Worm (Caenorhabditis elegans) whole organism, mixed stage, embryonic: Measurements from ENCODE around the gene mrpl-35.

Source experiments
- drap-1 ChIP-seq: fragments of 200-800 bp; sonication (Bioruptor generic); optimal IDR thresholded peaks from 3 replicates; lab custom pipeline; 2018; ENCODE audit warnings: mild to moderate bottlenecking, missing genetic modification characterization, missing compliant biosample characterization
- elt-1 ChIP-seq: sonication (generic microtip); optimal IDR thresholded peaks from 2 replicates; lab custom pipeline; 2017; ENCODE audit warnings: missing genetic modification characterization, mild to moderate bottlenecking, missing compliant biosample characterization, antibody characterized with exemption, moderate library complexity, borderline replicate concordance; ENCODE audit not compliant: insufficient read depth
- ham-2 ChIP-seq: fragments of 200-800 bp; sonication (Bioruptor generic); optimal IDR thresholded peaks from 2 replicates; lab custom pipeline; 2018; ENCODE audit warnings: mild to moderate bottlenecking, missing genetic modification characterization, missing compliant biosample characterization
- lsy-2 ChIP-seq: fragments of 150-350 bp; optimal IDR thresholded peaks from 2 replicates; lab custom pipeline; 2014; ENCODE audit warnings: missing biosample characterization, missing genetic modification characterization
- nhr-12 ChIP-seq: fragments of 150-350 bp; optimal IDR thresholded peaks from 2 replicates; lab custom pipeline; 2014; ENCODE audit warnings: missing biosample characterization, missing genetic modification characterization
- nhr-28 ChIP-seq: fragments of 150-350 bp; optimal IDR thresholded peaks from 2 replicates; lab custom pipeline; 2014; ENCODE audit warnings: missing biosample characterization, missing genetic modification characterization
- zip-8 ChIP-seq: fragments of 150-350 bp; optimal IDR thresholded peaks from 2 replicates; lab custom pipeline; 2014; ENCODE audit warnings: missing biosample characterization, missing genetic modification characterization

- no peak for TF ChIP-seq drap-1
- no peak for TF ChIP-seq ham-2
- TF ChIP-seq elt-1 (tag; lab: Kevin White, UChicago), result no peak
- TF ChIP-seq lsy-2 (tag; lab: Kevin White, UChicago), result no peak
- TF ChIP-seq nhr-12 (tag; lab: Kevin White, UChicago), result no peak
- no peak for TF ChIP-seq zip-8
- TF ChIP-seq nhr-28, result no peak
Observed at ce11 chrIII:3475014-3475413, 35.0 kb upstream of the mrpl-35 start.
